Worm (Caenorhabditis elegans) whole organism, mixed stage, embryonic: ENCODE results near the gene Y40B10A.5.

ENCODE experiments used
- M03D4.4 ChIP-seq: sonication (generic microtip); optimal IDR thresholded peaks from 2 replicates; lab custom pipeline; 2017; ENCODE audit warnings: mild to moderate bottlenecking, missing genetic modification characterization, missing compliant biosample characterization
- bed-3 ChIP-seq: fragments of 200-800 bp; sonication (Bioruptor generic); optimal IDR thresholded peaks from 3 replicates; lab custom pipeline; 2018; ENCODE audit warnings: mild to moderate bottlenecking, missing genetic modification characterization, moderate library complexity, missing compliant biosample characterization
- blmp-1 ChIP-seq: fragments of 150-350 bp; optimal IDR thresholded peaks from 2 replicates; lab custom pipeline; 2014; ENCODE audit warnings: missing biosample characterization, missing genetic modification characterization
- ceh-39 ChIP-seq: fragments of 150-350 bp; optimal IDR thresholded peaks from 2 replicates; lab custom pipeline; 2014; ENCODE audit warnings: missing biosample characterization, missing genetic modification characterization
- ceh-43 ChIP-seq: fragments of 200-800 bp; sonication (Bioruptor generic); optimal IDR thresholded peaks from 2 replicates; lab custom pipeline; 2018; ENCODE audit warnings: mild to moderate bottlenecking, missing genetic modification characterization, moderate library complexity, missing compliant biosample characterization
- ceh-83 ChIP-seq: fragments of 200-800 bp; sonication (Bioruptor generic); optimal IDR thresholded peaks from 2 replicates; lab custom pipeline; 2018; ENCODE audit warnings: mild to moderate bottlenecking, missing genetic modification characterization, missing compliant biosample characterization
- ces-1 ChIP-seq: fragments of 150-350 bp; optimal IDR thresholded peaks from 2 replicates; lab custom pipeline; 2014; ENCODE audit warnings: missing biosample characterization, missing genetic modification reagents, missing genetic modification characterization
- cnd-1 ChIP-seq: fragments of 200-800 bp; sonication (Bioruptor generic); optimal IDR thresholded peaks from 2 replicates; lab custom pipeline; 2018; ENCODE audit warnings: mild to moderate bottlenecking, missing genetic modification characterization, missing compliant biosample characterization
- drap-1 ChIP-seq: fragments of 200-800 bp; sonication (Bioruptor generic); optimal IDR thresholded peaks from 3 replicates; lab custom pipeline; 2018; ENCODE audit warnings: mild to moderate bottlenecking, missing genetic modification characterization, missing compliant biosample characterization
- elt-1 ChIP-seq: sonication (generic microtip); optimal IDR thresholded peaks from 2 replicates; lab custom pipeline; 2017; ENCODE audit warnings: missing genetic modification characterization, mild to moderate bottlenecking, missing compliant biosample characterization, antibody characterized with exemption, moderate library complexity, borderline replicate concordance; ENCODE audit not compliant: insufficient read depth
- elt-3 ChIP-seq: fragments of 150-350 bp; optimal IDR thresholded peaks from 2 replicates; lab custom pipeline; 2014; ENCODE audit warnings: missing biosample characterization, missing genetic modification characterization
- flh-1 ChIP-seq: fragments of 200-800 bp; sonication (Bioruptor generic); optimal IDR thresholded peaks from 2 replicates; lab custom pipeline; 2018; ENCODE audit warnings: mild to moderate bottlenecking, missing genetic modification characterization, moderate library complexity, missing compliant biosample characterization
- ham-2 ChIP-seq: fragments of 200-800 bp; sonication (Bioruptor generic); optimal IDR thresholded peaks from 2 replicates; lab custom pipeline; 2018; ENCODE audit warnings: mild to moderate bottlenecking, missing genetic modification characterization, missing compliant biosample characterization
- hlh-1 ChIP-seq: fragments of 150-350 bp; optimal IDR thresholded peaks from 2 replicates; lab custom pipeline; 2014; ENCODE audit warnings: missing biosample characterization, missing genetic modification reagents, missing genetic modification characterization
- lin-13 ChIP-seq: fragments of 150-350 bp; optimal IDR thresholded peaks from 2 replicates; lab custom pipeline; 2014; ENCODE audit warnings: missing biosample characterization, missing genetic modification characterization
- lin-32 ChIP-seq: fragments of 200-800 bp; sonication (Bioruptor generic); optimal IDR thresholded peaks from 2 replicates; lab custom pipeline; 2018; ENCODE audit warnings: mild to moderate bottlenecking, missing genetic modification characterization, missing compliant biosample characterization
- lsy-2 ChIP-seq: fragments of 150-350 bp; optimal IDR thresholded peaks from 2 replicates; lab custom pipeline; 2014; ENCODE audit warnings: missing biosample characterization, missing genetic modification characterization
- mab-5 ChIP-seq: fragments of 150-350 bp; optimal IDR thresholded peaks from 2 replicates; lab custom pipeline; 2014; ENCODE audit warnings: missing biosample characterization, missing genetic modification characterization
- mep-1 ChIP-seq: fragments of 150-350 bp; optimal IDR thresholded peaks from 2 replicates; lab custom pipeline; 2017; ENCODE audit warnings: missing biosample characterization, missing genetic modification reagents, missing genetic modification characterization, inconsistent platforms
- mls-2 ChIP-seq: sonication (generic microtip); optimal IDR thresholded peaks from 2 replicates; lab custom pipeline; 2016; ENCODE audit warnings: mild to moderate bottlenecking, missing genetic modification characterization, moderate library complexity, missing compliant biosample characterization
- nhr-12 ChIP-seq: fragments of 150-350 bp; optimal IDR thresholded peaks from 2 replicates; lab custom pipeline; 2014; ENCODE audit warnings: missing biosample characterization, missing genetic modification characterization
- nhr-2 ChIP-seq: fragments of 150-350 bp; optimal IDR thresholded peaks from 2 replicates; lab custom pipeline; 2014; ENCODE audit warnings: missing biosample characterization, missing genetic modification characterization
- nhr-237 ChIP-seq: fragments of 150-350 bp; optimal IDR thresholded peaks from 2 replicates; lab custom pipeline; 2014; ENCODE audit warnings: missing biosample characterization, missing genetic modification characterization
- nhr-28 ChIP-seq: fragments of 150-350 bp; optimal IDR thresholded peaks from 2 replicates; lab custom pipeline; 2014; ENCODE audit warnings: missing biosample characterization, missing genetic modification characterization
- pha-4 ChIP-seq: fragments of 150-350 bp; optimal IDR thresholded peaks from 2 replicates; lab custom pipeline; 2018; ENCODE audit warnings: missing biosample characterization, missing genetic modification reagents, missing genetic modification characterization
- sem-2 ChIP-seq: fragments of 200-800 bp; sonication (Bioruptor generic); optimal IDR thresholded peaks from 2 replicates; lab custom pipeline; 2018; ENCODE audit warnings: mild to moderate bottlenecking, missing genetic modification characterization, missing compliant biosample characterization
- snpc-4 ChIP-seq: fragments of 150-350 bp; optimal IDR thresholded peaks from 2 replicates; lab custom pipeline; 2014; ENCODE audit warnings: missing biosample characterization, missing genetic modification characterization
- sptf-1 ChIP-seq: sonication (generic microtip); optimal IDR thresholded peaks from 2 replicates; lab custom pipeline; 2017; ENCODE audit warnings: mild to moderate bottlenecking, missing genetic modification characterization, moderate library complexity, missing compliant biosample characterization
- tbx-8 ChIP-seq: fragments of 200-800 bp; sonication (Bioruptor generic); optimal IDR thresholded peaks from 2 replicates; lab custom pipeline; 2018; ENCODE audit warnings: mild to moderate bottlenecking, missing genetic modification characterization, moderate library complexity, missing compliant biosample characterization
- unc-120 ChIP-seq: sonication (generic microtip); optimal IDR thresholded peaks from 2 replicates; lab custom pipeline; 2017; ENCODE audit warnings: missing genetic modification characterization, missing compliant biosample characterization; ENCODE audit not compliant: poor library complexity, severe bottlenecking
- unc-39 ChIP-seq: fragments of 150-350 bp; optimal IDR thresholded peaks from 2 replicates; lab custom pipeline; 2014; ENCODE audit warnings: missing biosample characterization, missing genetic modification characterization
- unc-62 ChIP-seq: fragments of 150-350 bp; optimal IDR thresholded peaks from 2 replicates; lab custom pipeline; 2014; ENCODE audit warnings: missing biosample characterization, missing genetic modification reagents, missing genetic modification characterization
- zip-8 ChIP-seq: fragments of 150-350 bp; optimal IDR thresholded peaks from 2 replicates; lab custom pipeline; 2014; ENCODE audit warnings: missing biosample characterization, missing genetic modification characterization
- ztf-11 ChIP-seq: fragments of 150-350 bp; optimal IDR thresholded peaks from 2 replicates; lab custom pipeline; 2014; ENCODE audit warnings: missing biosample characterization, missing genetic modification characterization

The Y40B10A.5 gene

DNA sequence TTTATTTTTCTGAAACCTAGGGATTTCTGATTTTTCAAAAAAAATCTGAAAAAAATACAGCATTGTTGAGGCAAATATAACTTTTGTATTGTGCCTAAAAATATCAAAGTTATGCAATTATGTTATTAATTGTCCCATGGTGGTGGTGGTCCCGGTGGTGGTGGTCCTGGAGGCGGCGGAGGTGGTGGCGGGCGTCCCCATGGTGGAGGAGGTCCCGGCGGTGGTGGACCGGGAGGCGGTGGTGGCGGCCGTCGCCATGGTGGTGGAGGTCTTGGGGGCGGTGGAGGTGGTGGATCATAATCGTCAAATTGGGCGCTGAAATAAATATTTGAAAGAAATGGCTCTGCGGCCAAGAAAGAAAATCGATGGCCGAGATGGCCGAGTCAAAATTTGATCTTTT, 4.9 kb upstream of the Y40B10A.5 start:
- TF ChIP-seq drap-1 (GFP tag; lab: Kevin White, UChicago) = no peak
- no peak for TF ChIP-seq ceh-39 (tag; lab: Kevin White, UChicago)
- no peak for TF ChIP-seq ceh-43 (GFP tag; lab: Kevin White, UChicago)
- no peak for TF ChIP-seq sem-2 (GFP tag; lab: Kevin White, UChicago)
- no peak for TF ChIP-seq sptf-1 (tag; lab: Kevin White, UChicago)
- no peak for TF ChIP-seq bed-3 (GFP tag; lab: Kevin White, UChicago)
- no peak for TF ChIP-seq tbx-8
- TF ChIP-seq mab-5 (tag; lab: Kevin White, UChicago) = no peak
- no peak for TF ChIP-seq elt-1 (tag; lab: Kevin White, UChicago)
- TF ChIP-seq cnd-1 (tag; lab: Kevin White, UChicago) = no peak
- TF ChIP-seq elt-3 = no peak
- TF ChIP-seq blmp-1 (tag; lab: Kevin White, UChicago) = no peak
- TF ChIP-seq hlh-1 (tag; lab: Kevin White, UChicago) = no peak
- TF ChIP-seq lin-32 (GFP tag; lab: Kevin White, UChicago) = no peak
- TF ChIP-seq nhr-237 (tag; lab: Kevin White, UChicago) = no peak

DNA sequence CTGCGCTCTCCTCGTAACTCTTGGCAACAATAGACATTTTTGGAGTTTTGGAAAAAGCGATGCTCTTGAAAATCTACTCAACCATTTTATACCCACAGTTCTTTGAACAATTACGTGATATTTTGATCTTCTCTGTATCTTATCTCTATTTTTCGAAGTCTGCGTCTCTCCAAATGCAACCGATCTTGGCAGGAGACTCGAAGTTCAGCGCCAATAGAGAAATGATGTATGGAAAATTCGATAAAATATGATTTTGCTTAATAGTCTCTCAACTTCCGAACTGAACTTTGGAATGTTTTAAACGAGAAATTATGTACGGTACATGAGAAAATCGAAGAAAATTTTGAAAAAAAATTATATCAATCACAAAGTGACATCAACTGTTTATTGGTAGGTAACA, 4.3 kb upstream of the Y40B10A.5 start, which contains the start of gene comt-4:
Gene comt-4 (minus strand): TSS at position 50 of the 400 bp plus-strand sequence.
- TF ChIP-seq unc-39 (no peak), lin-32 (GFP tag; lab: Kevin White, UChicago) (no peak), unc-120 (tag; lab: Kevin White, UChicago) (no peak), nhr-2 (no peak), mep-1 (tag; lab: Kevin White, UChicago) (no peak), mls-2 (no peak), unc-62 (GFP tag; lab: Kevin White, UChicago) (no peak), bed-3 (GFP tag; lab: Kevin White, UChicago) (no peak), nhr-237 (tag; lab: Kevin White, UChicago) (no peak), pha-4 (no peak), nhr-28 (tag; lab: Kevin White, UChicago) (no peak), flh-1 (GFP tag; lab: Kevin White, UChicago) (no peak), snpc-4 (no peak), mab-5 (tag; lab: Kevin White, UChicago) (no peak), tbx-8 (no peak), M03D4.4 (tag; lab: Kevin White, UChicago) (no peak), ham-2 (no peak), cnd-1 (tag; lab: Kevin White, UChicago) (no peak)

- TF ChIP-seq flh-1 (GFP tag; lab: Kevin White, UChicago) = no peak
- no peak for TF ChIP-seq sem-2 (GFP tag; lab: Kevin White, UChicago)
- no peak for TF ChIP-seq blmp-1 (tag; lab: Kevin White, UChicago)
- TF ChIP-seq mls-2 = no peak
- TF ChIP-seq mep-1 (tag; lab: Kevin White, UChicago) = no peak
- TF ChIP-seq ceh-83 (GFP tag; lab: Kevin White, UChicago) = no peak
- no peak for TF ChIP-seq tbx-8
- TF ChIP-seq ceh-39 (tag; lab: Kevin White, UChicago) = no peak
- no peak for TF ChIP-seq lsy-2 (tag; lab: Kevin White, UChicago)
- no peak for TF ChIP-seq lin-32 (GFP tag; lab: Kevin White, UChicago)
- TF ChIP-seq ces-1 = no peak
- TF ChIP-seq zip-8 (tag; lab: Kevin White, UChicago) = no peak
- TF ChIP-seq unc-62 (GFP tag; lab: Kevin White, UChicago) = no peak
- TF ChIP-seq M03D4.4 (tag; lab: Kevin White, UChicago) = no peak
- TF ChIP-seq nhr-12 (tag; lab: Kevin White, UChicago) = no peak
- no peak for TF ChIP-seq cnd-1 (tag; lab: Kevin White, UChicago)
- TF ChIP-seq lin-13 (tag; lab: Kevin White, UChicago) = no peak
- TF ChIP-seq hlh-1 (tag; lab: Kevin White, UChicago) = no peak
- no peak for TF ChIP-seq unc-39
- TF ChIP-seq drap-1 (GFP tag; lab: Kevin White, UChicago) = no peak
Observed at ce11 chrV:2035545-2035944, 10.3 kb downstream of the Y40B10A.5 start, which contains the start of gene srab-23. Gene srab-23 (minus strand): TSS chrV:2035645.

DNA sequence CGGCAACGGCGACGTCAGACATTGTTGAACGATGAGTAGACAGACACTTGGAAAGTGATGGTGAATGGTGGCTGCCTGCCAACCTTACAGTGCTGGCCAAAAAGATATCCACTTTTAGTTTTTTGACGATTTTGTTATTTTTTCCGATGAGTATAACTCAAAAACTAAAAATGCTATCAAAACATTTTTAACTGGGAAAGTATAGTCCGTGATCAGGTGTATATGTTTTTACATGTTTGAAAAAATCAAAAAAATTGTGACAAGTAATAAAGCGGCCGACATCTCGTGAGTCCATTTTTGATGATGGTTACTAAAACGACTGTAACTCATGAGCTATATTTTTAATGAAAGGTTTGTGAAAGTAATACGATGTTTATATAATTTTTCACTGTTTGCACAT, 14.4 kb downstream of the Y40B10A.5 start, which contains the start of gene hil-6:
Gene hil-6 (minus strand): TSS at position 101 of the 400 bp plus-strand sequence.
- TF ChIP-seq ztf-11 (tag; lab: Kevin White, UChicago) (no peak), pha-4 (no peak)
